Worm (Caenorhabditis elegans) whole organism, L1 larva: ENCODE data around the gene C33C12.7.
"Not testable (repeated sequence)": the region's sequence is repeated elsewhere in the genome, so short reads cannot be mapped to it uniquely, and the experiment has no call there.

Source experiments
- C04F5.9 ChIP-seq: sonication (generic microtip); optimal IDR thresholded peaks from 2 replicates; lab custom pipeline; 2016; ENCODE audit warnings: missing genetic modification characterization, missing compliant biosample characterization
- C34B4.2 ChIP-seq: sonication (generic microtip); optimal IDR thresholded peaks from 2 replicates; lab custom pipeline; 2017; ENCODE audit warnings: mild to moderate bottlenecking, missing genetic modification characterization, missing compliant biosample characterization
- aly-2 ChIP-seq: fragments of 150-350 bp; optimal IDR thresholded peaks from 2 replicates; lab custom pipeline; 2014; ENCODE audit warnings: missing biosample characterization, missing genetic modification characterization
- ama-1 ChIP-seq: fragments of 150-350 bp; optimal IDR thresholded peaks from 2 replicates; lab custom pipeline; 2014
- ceh-8 ChIP-seq: fragments of 200-800 bp; sonication (Bioruptor generic); optimal IDR thresholded peaks from 2 replicates; lab custom pipeline; 2018; ENCODE audit warnings: mild to moderate bottlenecking, missing genetic modification characterization, moderate library complexity, missing compliant biosample characterization
- efl-3 ChIP-seq: fragments of 200-800 bp; sonication (Bioruptor generic); optimal IDR thresholded peaks from 2 replicates; lab custom pipeline; 2018; ENCODE audit warnings: mild to moderate bottlenecking, missing genetic modification characterization, missing compliant biosample characterization
- egl-13 ChIP-seq: sonication (generic microtip); optimal IDR thresholded peaks from 2 replicates; lab custom pipeline; 2016; ENCODE audit warnings: missing genotype, missing genetic modification reagents, missing genetic modification characterization, missing compliant biosample characterization
- egl-27 ChIP-seq, 2 experiments: fragments of 150-350 bp in 1 of 2; sonication (generic microtip); optimal IDR thresholded peaks; 3 replicates each; lab custom pipeline; 2017 to 2018; ENCODE audit warnings: missing biosample characterization in 2 of 2, missing genetic modification characterization in 2 of 2, missing genetic modification reagents in 2 of 2
- elt-3 ChIP-seq, 6 experiments: fragments of 150-350 bp in 1 of 6; sonication (generic microtip); optimal IDR thresholded peaks; 2 replicates each; lab custom pipeline; 2017 to 2018; ENCODE audit warnings: missing biosample characterization in 6 of 6, missing genetic modification characterization in 6 of 6, inconsistent platforms in 1 of 6
- ets-5 ChIP-seq: fragments of 200-800 bp; sonication (Bioruptor generic); IDR thresholded peaks from 2 replicates; pipeline ENCODE4 v1.3.6; 2022; ENCODE audit warnings: missing genetic modification characterization, missing compliant biosample characterization
- fkh-10 ChIP-seq: sonication (generic microtip); optimal IDR thresholded peaks from 2 replicates; lab custom pipeline; 2017; ENCODE audit warnings: missing biosample characterization, missing genetic modification reagents, missing genetic modification characterization
- fkh-8 ChIP-seq: sonication (generic microtip); optimal IDR thresholded peaks from 2 replicates; lab custom pipeline; 2016; ENCODE audit warnings: mild to moderate bottlenecking, missing genetic modification characterization, missing compliant biosample characterization
- grh-1 ChIP-seq: fragments of 200-800 bp; sonication (Bioruptor generic); IDR thresholded peaks from 2 replicates; pipeline ENCODE4 v1.3.6; 2022; ENCODE audit warnings: missing genetic modification reagents, missing genetic modification characterization, missing compliant biosample characterization
- hlh-17 ChIP-seq: fragments of 200-800 bp; sonication (Bioruptor generic); optimal IDR thresholded peaks from 2 replicates; lab custom pipeline; 2018; ENCODE audit warnings: missing genetic modification characterization, mild to moderate bottlenecking, missing compliant biosample characterization, moderate library complexity, borderline replicate concordance
- hlh-4 ChIP-seq: sonication (generic microtip); optimal IDR thresholded peaks from 2 replicates; lab custom pipeline; 2016; ENCODE audit warnings: mild to moderate bottlenecking, missing genetic modification characterization, missing compliant biosample characterization
- hpl-2 ChIP-seq: fragments of 150-350 bp; optimal IDR thresholded peaks from 2 replicates; lab custom pipeline; 2014; ENCODE audit warnings: missing biosample characterization, missing genetic modification reagents, missing genetic modification characterization
- jun-1 ChIP-seq: fragments of 150-350 bp; optimal IDR thresholded peaks from 2 replicates; lab custom pipeline; 2014; ENCODE audit warnings: missing biosample characterization, missing genetic modification reagents, missing genetic modification characterization
- lir-3 ChIP-seq: sonication (generic microtip); optimal IDR thresholded peaks from 2 replicates; lab custom pipeline; 2016; ENCODE audit warnings: mild to moderate bottlenecking, missing genetic modification characterization, moderate library complexity, missing compliant biosample characterization; ENCODE audit not compliant: poor library complexity
- mef-2 ChIP-seq: fragments of 150-350 bp; optimal IDR thresholded peaks from 2 replicates; lab custom pipeline; 2014; ENCODE audit warnings: missing biosample characterization, missing genetic modification characterization
- nhr-12 ChIP-seq: sonication (generic microtip); optimal IDR thresholded peaks from 2 replicates; lab custom pipeline; 2017; ENCODE audit warnings: missing biosample characterization, missing genetic modification characterization
- nhr-19 ChIP-seq: fragments of 200-800 bp; sonication (Bioruptor generic); conservative IDR thresholded peaks from 2 replicates; pipeline ENCODE4 v1.3.6; 2022; ENCODE audit warnings: missing genetic modification characterization, missing compliant biosample characterization
- nhr-47 ChIP-seq: sonication (generic microtip); optimal IDR thresholded peaks from 2 replicates; lab custom pipeline; 2016; ENCODE audit warnings: mild to moderate bottlenecking, missing genetic modification characterization, moderate library complexity, missing compliant biosample characterization
- nhr-84 ChIP-seq: sonication (generic microtip); optimal IDR thresholded peaks from 2 replicates; lab custom pipeline; 2017; ENCODE audit warnings: missing biosample characterization, missing genetic modification characterization
- nhr-90 ChIP-seq: sonication (generic microtip); optimal IDR thresholded peaks from 2 replicates; lab custom pipeline; 2016; ENCODE audit warnings: mild to moderate bottlenecking, missing genetic modification characterization, missing compliant biosample characterization; ENCODE audit not compliant: poor library complexity
- pag-3 ChIP-seq: sonication (generic microtip); optimal IDR thresholded peaks from 2 replicates; lab custom pipeline; 2017; ENCODE audit warnings: missing genetic modification characterization, mild to moderate bottlenecking, missing compliant biosample characterization, antibody characterized with exemption, borderline replicate concordance; ENCODE audit not compliant: insufficient read depth
- pax-3 ChIP-seq: fragments of 200-800 bp; sonication (Bioruptor generic); optimal IDR thresholded peaks from 2 replicates; lab custom pipeline; 2018; ENCODE audit warnings: mild to moderate bottlenecking, missing genetic modification characterization, moderate library complexity, missing compliant biosample characterization
- snu-23 ChIP-seq: sonication (generic microtip); optimal IDR thresholded peaks from 2 replicates; lab custom pipeline; 2016; ENCODE audit warnings: missing genetic modification characterization, missing compliant biosample characterization
- sup-37 ChIP-seq: fragments of 200-800 bp; sonication (Bioruptor generic); optimal IDR thresholded peaks from 2 replicates; lab custom pipeline; 2018; ENCODE audit warnings: mild to moderate bottlenecking, missing genetic modification characterization, missing compliant biosample characterization
- tbx-2 ChIP-seq: sonication (generic microtip); optimal IDR thresholded peaks from 2 replicates; lab custom pipeline; 2016; ENCODE audit warnings: missing genetic modification characterization, missing compliant biosample characterization
- tlp-1 ChIP-seq: fragments of 150-350 bp; optimal IDR thresholded peaks from 2 replicates; lab custom pipeline; 2014; ENCODE audit warnings: missing biosample characterization, missing genetic modification characterization
- unc-86 ChIP-seq: sonication (generic microtip); optimal IDR thresholded peaks from 2 replicates; lab custom pipeline; 2016; ENCODE audit warnings: missing genetic modification characterization, missing compliant biosample characterization
- unc-98 ChIP-seq: fragments of 200-800 bp; sonication (Bioruptor generic); IDR thresholded peaks from 2 replicates; pipeline ENCODE4 v1.3.6; 2022; ENCODE audit warnings: missing genetic modification characterization, missing compliant biosample characterization
- vab-15 ChIP-seq: sonication (generic microtip); optimal IDR thresholded peaks from 2 replicates; lab custom pipeline; 2017; ENCODE audit warnings: missing genotype, mild to moderate bottlenecking, missing genetic modification characterization, missing compliant biosample characterization
- zag-1 ChIP-seq: fragments of 150-350 bp; optimal IDR thresholded peaks from 2 replicates; lab custom pipeline; 2014; ENCODE audit warnings: missing biosample characterization, missing genetic modification characterization
- zip-4 ChIP-seq: fragments of 200-800 bp; sonication (Bioruptor generic); optimal IDR thresholded peaks from 2 replicates; lab custom pipeline; 2018; ENCODE audit warnings: mild to moderate bottlenecking, missing genetic modification characterization, moderate library complexity, missing compliant biosample characterization

C33C12.7 gene

DNA sequence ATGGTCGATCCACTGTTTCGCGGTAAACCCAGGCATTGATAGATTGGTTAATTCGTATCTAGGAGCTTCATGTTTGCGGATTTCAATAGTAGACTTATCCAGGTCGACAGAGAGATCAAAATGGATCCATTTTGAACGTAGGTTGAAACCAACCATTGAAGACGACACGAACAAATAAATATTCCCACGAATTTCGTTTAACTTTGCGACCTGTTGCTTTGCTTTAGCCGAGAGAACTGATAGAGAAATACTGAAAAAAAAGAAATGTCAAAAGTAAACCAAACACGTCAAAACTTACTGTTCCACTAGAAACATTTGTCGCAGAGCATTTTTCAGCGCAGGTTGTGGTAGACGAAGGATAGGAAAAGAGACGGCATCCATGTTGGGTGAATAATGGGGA, 6.9 kb downstream of the C33C12.7 start, which contains the start of gene fbxb-38:
TSS of gene fbxb-38 (minus strand) at position 390 of the 400 bp plus-strand sequence.
- TF ChIP-seq unc-86 (no peak), C34B4.2 (tag; lab: Kevin White, UChicago) (no peak), ets-5 (no peak), zag-1 (no peak), jun-1 (no peak), tbx-2 (tag; lab: Kevin White, UChicago) (no peak), grh-1 (GFP tag; lab: Robert Waterston, UW) (no peak), elt-3 (tag; optimal IDR thresholded peaks at IDR 0.05; lab: Kevin White, UChicago) (no peak), nhr-19 (no peak), nhr-12 (tag; lab: Kevin White, UChicago) (no peak), efl-3 (GFP tag; lab: Kevin White, UChicago) (no peak), mef-2 (tag; lab: Kevin White, UChicago) (no peak), unc-98 (GFP tag; lab: Robert Waterston, UW) (no peak), fkh-8 (tag; lab: Kevin White, UChicago) (no peak), lir-3 (no peak), nhr-90 (tag; lab: Kevin White, UChicago) (no peak), nhr-84 (tag; lab: Kevin White, UChicago) (no peak)

DNA sequence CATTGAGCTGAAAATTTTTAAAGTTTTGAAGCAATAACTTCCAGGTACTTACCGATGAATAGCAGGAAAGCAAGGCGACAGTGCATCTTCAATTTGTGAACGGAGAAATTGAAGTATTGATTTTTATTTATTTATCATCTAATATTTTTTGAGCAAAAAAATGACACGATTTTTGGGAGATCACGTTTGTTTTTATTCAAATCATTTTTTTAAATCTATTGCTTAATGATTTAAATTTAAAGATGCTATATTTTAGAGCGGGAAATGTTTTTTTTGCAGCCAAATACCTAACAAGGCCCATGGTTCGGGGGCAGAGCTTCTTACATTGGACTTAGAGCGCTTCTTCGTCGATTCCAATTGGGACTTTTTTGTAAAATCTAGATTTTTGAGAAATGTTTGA, 8.9 kb downstream of the C33C12.7 start, which contains the start of gene C33C12.4:
TSS of gene C33C12.4 (minus strand) at position 101 of the 400 bp plus-strand sequence.
- TF ChIP-seq snu-23 (GFP tag; lab: Kevin White, UChicago) (no peak), tbx-2 (tag; lab: Kevin White, UChicago) (no peak), ama-1 (lab: Kevin White, UChicago) (no peak), egl-27 (tag; optimal IDR thresholded peaks at IDR 0.05; lab: Kevin White, UChicago) (no peak), C34B4.2 (tag; lab: Kevin White, UChicago) (no peak), hlh-17 (GFP tag; lab: Kevin White, UChicago) (no peak), zip-4 (GFP tag; lab: Kevin White, UChicago) (no peak), sup-37 (GFP tag; lab: Kevin White, UChicago) (no peak), nhr-19 (no peak), egl-13 (tag; lab: Kevin White, UChicago) (no peak), ceh-8 (GFP tag; lab: Kevin White, UChicago) (no peak), nhr-12 (tag; lab: Kevin White, UChicago) (no peak), nhr-47 (tag; lab: Kevin White, UChicago) (no peak), jun-1 (no peak), aly-2 (no peak), hlh-4 (tag; lab: Kevin White, UChicago) (no peak), vab-15 (tag; lab: Kevin White, UChicago) (no peak), grh-1 (GFP tag; lab: Robert Waterston, UW) (no peak), pax-3 (no peak)

DNA sequence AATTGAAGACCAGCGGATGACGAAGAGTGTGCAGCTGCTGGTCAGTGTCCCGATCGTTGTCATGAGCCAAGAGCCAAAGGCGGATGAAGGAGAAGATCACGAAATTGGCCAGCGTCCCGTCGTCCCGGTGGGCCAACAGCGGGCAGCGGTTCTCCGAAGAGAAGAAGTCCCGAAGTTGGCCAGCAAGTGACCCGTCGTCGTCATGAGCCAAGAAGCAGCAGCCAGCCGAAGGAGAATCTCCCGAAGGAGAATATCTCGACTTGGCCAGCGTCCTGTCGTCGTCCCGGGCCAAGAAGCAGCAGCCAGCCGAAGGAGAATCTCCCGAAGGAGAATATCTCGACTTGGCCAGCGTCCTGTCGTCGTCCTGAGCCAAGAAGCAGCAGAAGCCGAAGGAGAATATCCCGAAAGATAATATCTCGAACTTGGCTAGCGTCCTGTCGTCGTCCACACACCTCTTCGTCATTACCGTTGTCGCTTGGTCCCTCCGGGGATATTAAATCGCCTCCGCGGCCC, 11.8 kb downstream of the C33C12.7 start, which contains the start of gene C33C12.11:
TSS of gene C33C12.11 (minus strand) at position 463 of the 513 bp plus-strand sequence.
- not testable (repeated sequence) for TF ChIP-seq hpl-2 (GFP tag; lab: Kevin White, UChicago); hlh-4 (tag; lab: Kevin White, UChicago); tlp-1
- TF ChIP-seq, all 84 proteins: peak for 0; not testable (repeated sequence) for 84

DNA sequence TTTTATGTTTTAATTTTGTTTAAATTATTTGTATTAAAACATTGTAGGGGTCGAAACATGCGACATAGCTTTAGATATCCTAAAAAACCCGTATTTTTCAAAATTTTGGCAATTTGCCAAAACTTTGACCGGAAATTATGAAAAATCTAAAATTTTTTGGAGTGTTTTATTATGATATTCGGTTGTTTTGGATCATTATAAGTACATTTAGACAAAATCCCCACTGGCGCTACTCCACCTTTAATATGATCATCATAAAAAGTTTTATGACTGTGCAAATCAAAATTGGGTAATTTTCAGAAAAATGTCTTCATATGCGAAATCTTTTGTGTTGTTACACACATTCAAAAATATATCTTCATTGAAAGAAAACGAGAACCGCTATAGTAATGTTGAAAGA, 21.6 kb downstream of the C33C12.7 start, which contains the start of gene math-18:
TSS of gene math-18 (plus strand) at position 301 of the 400 bp plus-strand sequence.
- TF ChIP-seq fkh-10 (GFP tag; lab: Kevin White, UChicago); pag-3 (tag; lab: Kevin White, UChicago); C04F5.9: not testable (repeated sequence)
